Worm (Caenorhabditis elegans) whole organism, early embryonic: ENCODE data around the gene atf-7.

Experiments
- B0310.2 ChIP-seq: sonication (generic microtip); optimal IDR thresholded peaks from 2 replicates; lab custom pipeline; 2016; ENCODE audit warnings: mild to moderate bottlenecking, missing genetic modification characterization, missing compliant biosample characterization
- aly-1 ChIP-seq: sonication (generic microtip); optimal IDR thresholded peaks from 2 replicates; lab custom pipeline; 2016; ENCODE audit warnings: missing genetic modification characterization, missing compliant biosample characterization
- ama-1 ChIP-seq: fragments of 150-350 bp; optimal IDR thresholded peaks from 2 replicates; lab custom pipeline; 2014
- ceh-36 ChIP-seq: sonication (generic microtip); optimal IDR thresholded peaks from 2 replicates; lab custom pipeline; 2016; ENCODE audit warnings: missing genetic modification characterization, inconsistent platforms, missing compliant biosample characterization
- ets-7 ChIP-seq: sonication (generic microtip); optimal IDR thresholded peaks from 2 replicates; lab custom pipeline; 2016; ENCODE audit warnings: missing genotype, missing genetic modification characterization, missing compliant biosample characterization
- flt-1 ChIP-seq: fragments of 200-800 bp; sonication (Bioruptor generic); IDR thresholded peaks from 2 replicates; pipeline ENCODE4 v1.3.6; 2022; ENCODE audit warnings: missing genetic modification characterization, missing compliant biosample characterization
- hmbx-1 ChIP-seq: sonication (generic microtip); optimal IDR thresholded peaks from 2 replicates; lab custom pipeline; 2016; ENCODE audit warnings: mild to moderate bottlenecking, missing genetic modification characterization, missing compliant biosample characterization
- hmg-4 ChIP-seq: fragments of 200-800 bp; sonication (Bioruptor generic); optimal IDR thresholded peaks from 2 replicates; lab custom pipeline; 2018; ENCODE audit warnings: mild to moderate bottlenecking, missing genetic modification characterization, missing compliant biosample characterization
- hnd-1 ChIP-seq: sonication (generic microtip); optimal IDR thresholded peaks from 2 replicates; lab custom pipeline; 2016; ENCODE audit warnings: missing genetic modification characterization, missing compliant biosample characterization
- tra-4 ChIP-seq: sonication (generic microtip); optimal IDR thresholded peaks from 2 replicates; lab custom pipeline; 2017; ENCODE audit warnings: missing genetic modification characterization, missing compliant biosample characterization

- no peak for TF ChIP-seq tra-4 (tag; lab: Kevin White, UChicago)
- no peak for TF ChIP-seq aly-1
- TF ChIP-seq ets-7 (tag; lab: Kevin White, UChicago): no peak
- no peak for TF ChIP-seq hmg-4
- TF ChIP-seq hmbx-1 (tag; lab: Kevin White, UChicago): no peak
- TF ChIP-seq ceh-36 (tag; lab: Kevin White, UChicago): no peak
- no peak for TF ChIP-seq ama-1
- no peak for TF ChIP-seq hnd-1
- TF ChIP-seq flt-1 (GFP tag; lab: Robert Waterston, UW): no peak
- no peak for TF ChIP-seq B0310.2
Measured at ce11 chrIII:4504934-4505484, 6.2 kb upstream of the atf-7 start.
